Worm (Caenorhabditis elegans) whole organism, late embryonic: ENCODE results near the gene nhr-30.

ENCODE experiments used
- F13H6.1 ChIP-seq: sonication (generic microtip); optimal IDR thresholded peaks from 2 replicates; lab custom pipeline; 2016; ENCODE audit warnings: missing genetic modification characterization, missing compliant biosample characterization
- ceh-34 ChIP-seq: sonication (generic microtip); optimal IDR thresholded peaks from 2 replicates; lab custom pipeline; 2016; ENCODE audit warnings: mild to moderate bottlenecking, missing genetic modification characterization, missing compliant biosample characterization
- che-1 ChIP-seq: sonication (generic microtip); optimal IDR thresholded peaks from 2 replicates; lab custom pipeline; 2016; ENCODE audit warnings: mild to moderate bottlenecking, missing genetic modification characterization, missing compliant biosample characterization
- dmd-4 ChIP-seq: sonication (generic microtip); optimal IDR thresholded peaks from 2 replicates; lab custom pipeline; 2016; ENCODE audit warnings: borderline replicate concordance, missing genetic modification characterization, missing compliant biosample characterization
- eyg-1 ChIP-seq: sonication (generic microtip); optimal IDR thresholded peaks from 2 replicates; lab custom pipeline; 2016; ENCODE audit warnings: missing genotype, missing genetic modification characterization, missing compliant biosample characterization
- fkh-10 ChIP-seq: fragments of 150-350 bp; optimal IDR thresholded peaks from 2 replicates; lab custom pipeline; 2014; ENCODE audit warnings: missing biosample characterization, missing genetic modification reagents, missing genetic modification characterization
- gmeb-2 ChIP-seq: sonication (generic microtip); optimal IDR thresholded peaks from 2 replicates; lab custom pipeline; 2016; ENCODE audit warnings: missing genetic modification characterization, inconsistent platforms, missing compliant biosample characterization
- hlh-30 ChIP-seq: sonication (generic microtip); optimal IDR thresholded peaks from 2 replicates; lab custom pipeline; 2017; ENCODE audit warnings: antibody characterized with exemption, missing genetic modification characterization, missing compliant biosample characterization; ENCODE audit not compliant: insufficient read depth
- hlh-6 ChIP-seq: sonication (generic microtip); optimal IDR thresholded peaks from 2 replicates; lab custom pipeline; 2016; ENCODE audit warnings: missing genotype, missing genetic modification characterization, missing compliant biosample characterization
- madf-2 ChIP-seq: sonication (generic microtip); optimal IDR thresholded peaks from 2 replicates; lab custom pipeline; 2017; ENCODE audit warnings: missing genetic modification characterization, missing compliant biosample characterization
- nhr-11 ChIP-seq: fragments of 150-350 bp; optimal IDR thresholded peaks from 2 replicates; lab custom pipeline; 2014; ENCODE audit warnings: missing biosample characterization, missing genetic modification characterization
- pag-3 ChIP-seq: sonication (generic microtip); optimal IDR thresholded peaks from 2 replicates; lab custom pipeline; 2016; ENCODE audit warnings: missing compliant biosample characterization, missing genetic modification characterization, borderline replicate concordance
- pha-4 ChIP-seq: fragments of 150-350 bp; optimal IDR thresholded peaks from 2 replicates; lab custom pipeline; 2018; ENCODE audit warnings: missing biosample characterization, missing genetic modification reagents, missing genetic modification characterization
- pqm-1 ChIP-seq: sonication (generic microtip); optimal IDR thresholded peaks from 2 replicates; lab custom pipeline; 2016; ENCODE audit warnings: missing genetic modification characterization, missing compliant biosample characterization

ce11 chrV:9074360-9074834, 29.4 kb downstream of the nhr-30 start:
- TF ChIP-seq che-1 (tag; lab: Kevin White, UChicago), result no peak
- TF ChIP-seq pha-4 (tag; lab: Kevin White, UChicago), result no peak
- TF ChIP-seq hlh-30 (tag; lab: Kevin White, UChicago), result no peak
- no peak for TF ChIP-seq pqm-1
- no peak for TF ChIP-seq hlh-6 (tag; lab: Kevin White, UChicago)
- no peak for TF ChIP-seq F13H6.1 (tag; lab: Kevin White, UChicago)
- TF ChIP-seq fkh-10 (GFP tag; lab: Kevin White, UChicago), result no peak
- TF ChIP-seq nhr-11 (tag; lab: Kevin White, UChicago), result no peak
- TF ChIP-seq ceh-34 (tag; lab: Kevin White, UChicago), result no peak
- no peak for TF ChIP-seq gmeb-2 (tag; lab: Kevin White, UChicago)
- TF ChIP-seq madf-2 (tag; lab: Kevin White, UChicago), result no peak
- no peak for TF ChIP-seq dmd-4
- no peak for TF ChIP-seq eyg-1 (tag; lab: Kevin White, UChicago)
- TF ChIP-seq pag-3, result no peak
